Fruit fly (Drosophila melanogaster) whole organism, embryonic: ENCODE measurements around the gene kis.
A peak's percentile ranks its signal among the peaks of the same experiment; 100 is the strongest.

Source experiments
- bcd ChIP-seq: fragments of 200-800 bp; sonication (Bioruptor generic); optimal IDR thresholded peaks from 2 replicates; lab custom pipeline; 2017; ENCODE audit warnings: missing biosample characterization, mild to moderate bottlenecking, missing genetic modification characterization
- trem ChIP-seq: fragments of 200-800 bp; optimal IDR thresholded peaks from 3 replicates; lab custom pipeline; 2019; ENCODE audit warnings: missing biosample characterization, mild to moderate bottlenecking, missing genetic modification characterization, moderate library complexity

- TF ChIP-seq trem (tag; lab: Kevin White, UChicago): peak; percentile 69
- no peak for TF ChIP-seq bcd (GFP tag; lab: Kevin White, UChicago)
Measured at dm6 chr2L:171499-172250, 78.9 kb downstream of the kis start.
